Worm (Caenorhabditis elegans): ENCODE results near the gene F11C1.1.

- TF ChIP-seq elt-2 (tag; optimal IDR thresholded peaks at IDR 0.05) (no peak), elt-3 (tag; optimal IDR thresholded peaks at IDR 0.05) (no peak), ama-1 (optimal IDR thresholded peaks at IDR 0.05) (no peak), ceh-9 (tag; optimal IDR thresholded peaks at IDR 0.05) (no peak), pha-4 (tag; optimal IDR thresholded peaks at IDR 0.05) (no peak), nhr-11 (tag; optimal IDR thresholded peaks at IDR 0.05) (no peak), lsy-12 (tag; optimal IDR thresholded peaks at IDR 0.05) (no peak), mdl-1 (tag; optimal IDR thresholded peaks at IDR 0.05) (no peak), nhr-76 (tag; optimal IDR thresholded peaks at IDR 0.05) (no peak), tbx-2 (tag; optimal IDR thresholded peaks at IDR 0.05) (no peak), elt-1 (tag; optimal IDR thresholded peaks at IDR 0.05) (no peak), jun-1 (tag; optimal IDR thresholded peaks at IDR 0.05) (no peak), unc-62 (GFP tag; optimal IDR thresholded peaks at IDR 0.05) (no peak), snpc-4 (tag; optimal IDR thresholded peaks at IDR 0.05) (no peak)
Measured at ce11 chrX:13014341-13014740, 24.0 kb upstream of the F11C1.1 start.

Measured in whole organism, L3 larva.